Fruit fly (Drosophila melanogaster) whole organism, embryonic: ENCODE results near the gene Papss.

Experiments
- Abd-B ChIP-seq: fragments of 200-800 bp; sonication (Bioruptor generic); optimal IDR thresholded peaks from 2 replicates; lab custom pipeline; 2018; ENCODE audit warnings: missing biosample characterization, mild to moderate bottlenecking, missing genetic modification characterization, moderate library complexity
- Atf-2 ChIP-seq: fragments of 200-800 bp; sonication (Bioruptor generic); optimal IDR thresholded peaks from 2 replicates; lab custom pipeline; 2016; ENCODE audit warnings: missing biosample characterization, missing genetic modification characterization
- Bdp1 ChIP-seq: fragments of 200-800 bp; sonication (Bioruptor generic); optimal IDR thresholded peaks from 3 replicates; lab custom pipeline; 2016; ENCODE audit warnings: missing biosample characterization, missing genetic modification characterization
- CG13894 ChIP-seq: fragments of 200-800 bp; sonication (Bioruptor generic); optimal IDR thresholded peaks from 3 replicates; lab custom pipeline; 2018; ENCODE audit warnings: missing biosample characterization, mild to moderate bottlenecking, missing genetic modification characterization, moderate library complexity
- CG14710 ChIP-seq: fragments of 200-800 bp; sonication (Bioruptor generic); optimal IDR thresholded peaks from 3 replicates; lab custom pipeline; 2019; ENCODE audit warnings: missing biosample characterization, mild to moderate bottlenecking, missing genetic modification characterization, moderate library complexity
- CG15269 ChIP-seq: fragments of 200-800 bp; sonication (Bioruptor generic); optimal IDR thresholded peaks from 2 replicates; lab custom pipeline; 2018; ENCODE audit warnings: missing biosample characterization, mild to moderate bottlenecking, missing genetic modification characterization, moderate library complexity
- CG15514 ChIP-seq: fragments of 200-800 bp; sonication (Bioruptor generic); optimal IDR thresholded peaks from 3 replicates; lab custom pipeline; 2017; ENCODE audit warnings: missing biosample characterization, missing genetic modification characterization, mild to moderate bottlenecking, moderate library complexity, missing genetic modification reagents
- CG1602 ChIP-seq: fragments of 200-800 bp; sonication (Bioruptor generic); optimal IDR thresholded peaks from 3 replicates; lab custom pipeline; 2016; ENCODE audit warnings: missing biosample characterization, missing genetic modification characterization
- CG16813 ChIP-seq: fragments of 200-800 bp; sonication (Bioruptor generic); IDR thresholded peaks from 3 replicates; pipeline ENCODE4 v1.3.6; 2022; ENCODE audit warnings: missing biosample characterization, missing genetic modification characterization; ENCODE audit not compliant: partially characterized antibody
- CG17359 ChIP-seq: fragments of 200-800 bp; sonication (Bioruptor generic); optimal IDR thresholded peaks from 3 replicates; lab custom pipeline; 2018; ENCODE audit warnings: missing biosample characterization, mild to moderate bottlenecking, missing genetic modification characterization, moderate library complexity
- CG18011 ChIP-seq: fragments of 200-800 bp; sonication (Bioruptor generic); optimal IDR thresholded peaks from 2 replicates; lab custom pipeline; 2017; ENCODE audit warnings: missing biosample characterization, missing genetic modification characterization, mild to moderate bottlenecking, moderate library complexity, missing genotype
- CG2202 ChIP-seq: fragments of 200-800 bp; sonication (Bioruptor generic); optimal IDR thresholded peaks from 2 replicates; lab custom pipeline; 2018; ENCODE audit warnings: missing biosample characterization, mild to moderate bottlenecking, missing genetic modification characterization
- CG3407 ChIP-seq: fragments of 200-800 bp; sonication (Bioruptor generic); optimal IDR thresholded peaks from 2 replicates; lab custom pipeline; 2018; ENCODE audit warnings: missing biosample characterization, mild to moderate bottlenecking, missing genetic modification characterization
- CG42726 ChIP-seq: fragments of 200-800 bp; sonication (Bioruptor generic); IDR thresholded peaks from 2 replicates; pipeline ENCODE4 v1.3.6; 2022; ENCODE audit warnings: missing biosample characterization, missing genetic modification characterization; ENCODE audit not compliant: partially characterized antibody
- CG4360 ChIP-seq: fragments of 200-800 bp; sonication (Bioruptor generic); IDR thresholded peaks from 2 replicates; pipeline ENCODE4 v1.3.6; 2022; ENCODE audit warnings: missing biosample characterization, missing genetic modification characterization
- CG9797 ChIP-seq: fragments of 200-800 bp; sonication (Bioruptor generic); optimal IDR thresholded peaks from 3 replicates; lab custom pipeline; 2018; ENCODE audit warnings: missing biosample characterization, mild to moderate bottlenecking, missing genetic modification characterization
- CG9817 ChIP-seq: fragments of 200-800 bp; sonication (Bioruptor generic); optimal IDR thresholded peaks from 2 replicates; lab custom pipeline; 2018; ENCODE audit warnings: missing biosample characterization, mild to moderate bottlenecking, missing genetic modification characterization, moderate library complexity
- CrebB ChIP-seq: fragments of 200-800 bp; sonication (Bioruptor generic); optimal IDR thresholded peaks from 3 replicates; lab custom pipeline; 2018; ENCODE audit warnings: missing biosample characterization, mild to moderate bottlenecking, missing genetic modification characterization
- D19A ChIP-seq: fragments of 200-800 bp; optimal IDR thresholded peaks from 3 replicates; lab custom pipeline; 2019; ENCODE audit warnings: missing biosample characterization, mild to moderate bottlenecking, missing genetic modification characterization, moderate library complexity
- Dfd ChIP-seq, 2 experiments: fragments of >200 bp; optimal IDR thresholded peaks; 2 replicates each; lab custom pipeline; 2017; ENCODE audit warnings: missing biosample characterization in 2 of 2, missing genetic modification characterization in 2 of 2
- Dip2 ChIP-seq: fragments of 200-800 bp; sonication (Bioruptor generic); IDR thresholded peaks from 2 replicates; pipeline ENCODE4 v1.3.6; 2022; ENCODE audit warnings: missing biosample characterization, missing genetic modification characterization
- Drgx ChIP-seq: fragments of 200-800 bp; sonication (Bioruptor generic); IDR thresholded peaks from 2 replicates; pipeline ENCODE4 v1.3.6; 2022; ENCODE audit warnings: missing biosample characterization, missing genetic modification characterization
- Elba2 ChIP-seq: fragments of 200-800 bp; sonication (Bioruptor generic); optimal IDR thresholded peaks from 3 replicates; lab custom pipeline; 2016; ENCODE audit warnings: missing biosample characterization, missing genetic modification characterization
- H2.0 ChIP-seq: fragments of 200-800 bp; sonication (Bioruptor generic); IDR thresholded peaks from 2 replicates; pipeline ENCODE4 v1.3.6; 2022; ENCODE audit warnings: missing biosample characterization, missing genetic modification characterization
- HLHmδ ChIP-seq: fragments of 200-800 bp; sonication (Bioruptor generic); optimal IDR thresholded peaks from 2 replicates; lab custom pipeline; 2018; ENCODE audit warnings: missing biosample characterization, mild to moderate bottlenecking, missing genetic modification characterization, moderate library complexity
- Hand ChIP-seq: fragments of 200-800 bp; sonication (Bioruptor generic); optimal IDR thresholded peaks from 2 replicates; lab custom pipeline; 2017; ENCODE audit warnings: mild to moderate bottlenecking, missing biosample characterization, missing genetic modification reagents, missing genetic modification characterization
- Hr3 ChIP-seq: fragments of 200-800 bp; sonication (Bioruptor generic); optimal IDR thresholded peaks from 3 replicates; lab custom pipeline; 2016; ENCODE audit warnings: missing biosample characterization, missing genetic modification characterization
- Mrtf ChIP-seq: fragments of 200-800 bp; sonication (Bioruptor generic); IDR thresholded peaks from 3 replicates; pipeline ENCODE4 v1.3.6; 2022; ENCODE audit warnings: missing biosample characterization, missing genetic modification characterization
- NC2α ChIP-seq: fragments of 200-800 bp; sonication (Bioruptor generic); optimal IDR thresholded peaks from 2 replicates; lab custom pipeline; 2016; ENCODE audit warnings: missing biosample characterization, missing genetic modification characterization
- Rx ChIP-seq: fragments of 200-800 bp; sonication (Bioruptor generic); IDR thresholded peaks from 2 replicates; pipeline ENCODE4 v1.3.6; 2022; ENCODE audit warnings: missing biosample characterization, missing genetic modification characterization
- Side ChIP-seq: fragments of 200-800 bp; sonication (Bioruptor generic); optimal IDR thresholded peaks from 2 replicates; lab custom pipeline; 2016; ENCODE audit warnings: missing biosample characterization, missing genetic modification characterization
- Xrp1 ChIP-seq: fragments of 200-800 bp; sonication (Bioruptor generic); IDR thresholded peaks from 2 replicates; pipeline ENCODE4 v1.3.6; 2022; ENCODE audit warnings: missing biosample characterization, missing genetic modification characterization
- ara ChIP-seq: fragments of 200-800 bp; sonication (Bioruptor generic); IDR thresholded peaks from 2 replicates; pipeline ENCODE4 v1.3.6; 2022; ENCODE audit warnings: missing biosample characterization, missing genetic modification characterization
- ase ChIP-seq: fragments of 200-800 bp; sonication (Bioruptor generic); IDR thresholded peaks from 3 replicates; pipeline ENCODE4 v1.3.6; 2022; ENCODE audit warnings: missing biosample characterization, missing genetic modification characterization
- ash1 ChIP-seq: fragments of 200-800 bp; sonication (Bioruptor generic); optimal IDR thresholded peaks from 2 replicates; lab custom pipeline; 2018; ENCODE audit warnings: missing biosample characterization, mild to moderate bottlenecking, missing genetic modification characterization
- cas ChIP-seq: fragments of 200-800 bp; sonication (Bioruptor generic); IDR thresholded peaks from 2 replicates; pipeline ENCODE4 v1.3.6; 2022; ENCODE audit warnings: missing biosample characterization, missing genetic modification characterization
- dysf ChIP-seq: fragments of 200-800 bp; sonication (Bioruptor generic); IDR thresholded peaks from 3 replicates; pipeline ENCODE4 v1.3.6; 2022; ENCODE audit warnings: missing biosample characterization, missing genetic modification characterization
- esg ChIP-seq: fragments of 200-800 bp; sonication (Bioruptor generic); conservative IDR thresholded peaks from 2 replicates; pipeline ENCODE4 v1.3.6; 2022; ENCODE audit warnings: missing biosample characterization, missing genetic modification characterization
- fu2 ChIP-seq: fragments of 200-800 bp; sonication (Bioruptor generic); optimal IDR thresholded peaks from 2 replicates; lab custom pipeline; 2016; ENCODE audit warnings: missing biosample characterization, missing genetic modification characterization
- grau ChIP-seq: fragments of 200-800 bp; optimal IDR thresholded peaks from 3 replicates; lab custom pipeline; 2019; ENCODE audit warnings: missing biosample characterization, mild to moderate bottlenecking, missing genetic modification characterization, moderate library complexity
- nom ChIP-seq: fragments of 200-800 bp; sonication (Bioruptor generic); optimal IDR thresholded peaks from 2 replicates; lab custom pipeline; 2017; ENCODE audit warnings: missing biosample characterization, missing genetic modification characterization, mild to moderate bottlenecking, moderate library complexity, missing genetic modification reagents
- ro ChIP-seq: fragments of 200-800 bp; sonication (Bioruptor generic); IDR thresholded peaks from 2 replicates; pipeline ENCODE4 v1.3.6; 2022; ENCODE audit warnings: missing biosample characterization, missing genetic modification characterization
- run ChIP-seq: fragments of 200-800 bp; sonication (Bioruptor generic); optimal IDR thresholded peaks from 3 replicates; lab custom pipeline; 2018; ENCODE audit warnings: missing biosample characterization, mild to moderate bottlenecking, missing genetic modification characterization
- schlank ChIP-seq: fragments of 200-800 bp; sonication (Bioruptor generic); optimal IDR thresholded peaks from 2 replicates; lab custom pipeline; 2018; ENCODE audit warnings: missing biosample characterization, mild to moderate bottlenecking, missing genetic modification characterization
- sim ChIP-seq: fragments of 200-800 bp; sonication (Bioruptor generic); IDR thresholded peaks from 2 replicates; pipeline ENCODE4 v1.3.6; 2022; ENCODE audit warnings: missing biosample characterization, missing genetic modification characterization
- so ChIP-seq: fragments of 200-800 bp; sonication (Bioruptor generic); IDR thresholded peaks from 3 replicates; pipeline ENCODE4 v1.3.6; 2022; ENCODE audit warnings: missing biosample characterization, missing genetic modification characterization
- sr ChIP-seq: fragments of 200-800 bp; sonication (Bioruptor generic); IDR thresholded peaks from 3 replicates; pipeline ENCODE4 v1.3.6; 2022; ENCODE audit warnings: missing biosample characterization, missing genetic modification characterization
- vvl ChIP-seq: fragments of 200-800 bp; sonication (Bioruptor generic); IDR thresholded peaks from 2 replicates; pipeline ENCODE4 v1.3.6; 2022; ENCODE audit warnings: missing biosample characterization, missing genetic modification characterization
- zfh2 ChIP-seq: fragments of 200-800 bp; sonication (Bioruptor generic); optimal IDR thresholded peaks from 2 replicates; lab custom pipeline; 2016; ENCODE audit warnings: missing biosample characterization, missing genetic modification characterization

Papss gene

DNA sequence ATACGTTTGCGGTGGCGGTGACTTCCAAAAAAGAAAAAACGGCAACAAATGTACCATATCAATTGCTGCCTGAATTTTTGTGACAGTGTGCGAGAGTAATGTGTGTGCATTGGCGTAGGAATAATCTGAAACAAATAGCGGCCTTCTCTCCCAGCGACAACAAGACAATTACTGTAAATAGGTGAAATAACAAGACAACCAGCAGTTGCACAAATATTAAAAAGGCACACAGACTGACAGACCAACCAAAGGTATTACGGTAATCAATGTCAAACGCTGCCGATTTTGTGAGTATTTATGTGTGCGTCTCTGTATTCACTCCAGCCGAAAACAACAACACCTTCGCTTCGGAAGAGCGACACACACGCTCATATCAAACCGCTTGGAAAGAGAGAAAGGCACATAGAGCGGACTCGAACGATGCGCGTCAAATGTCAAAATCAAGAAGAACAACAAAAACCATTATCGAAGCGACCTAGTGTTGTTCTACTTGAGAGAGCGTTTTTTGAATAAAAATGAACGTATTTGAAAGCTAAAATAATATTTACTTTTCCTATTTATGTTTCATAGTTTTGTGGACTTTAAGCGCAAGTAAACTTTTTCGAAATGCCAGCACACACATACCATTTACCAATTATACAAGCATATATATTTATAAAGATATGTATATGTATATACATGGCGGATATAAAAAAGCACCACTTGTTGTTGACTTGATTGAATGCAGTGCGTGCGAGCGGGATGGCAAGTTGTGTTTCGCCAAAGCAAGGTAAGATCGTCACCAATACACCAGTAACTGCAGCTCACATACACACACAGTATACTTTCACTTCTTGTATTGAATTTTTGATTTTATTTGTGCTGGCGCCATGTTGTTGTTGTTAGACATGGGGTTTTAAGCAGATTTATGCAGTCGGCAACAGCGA is 62.0 kb downstream of the Papss start (continued):
- peak; percentile 66 for TF ChIP-seq HLHmδ (GFP tag; lab: Kevin White, UChicago)
- TF ChIP-seq Hand (GFP tag; lab: Kevin White, UChicago), result no peak
- no peak for TF ChIP-seq esg (GFP tag; lab: Robert Waterston, UW)
- no peak for TF ChIP-seq ro (GFP tag; lab: Robert Waterston, UW)
- peak; percentile 82 for TF ChIP-seq CG4360 (GFP tag; lab: Robert Waterston, UW)
- TF ChIP-seq zfh2 (GFP tag; lab: Kevin White, UChicago), result no peak
- TF ChIP-seq CG16813 (GFP tag; lab: Robert Waterston, UW), result no peak
- peak; percentile 12 for TF ChIP-seq NC2α (GFP tag; lab: Kevin White, UChicago)
- peak; percentile 66; the same call in 1 of the 2 replicates for TF ChIP-seq sim (GFP tag; lab: Robert Waterston, UW)
- TF ChIP-seq CG13894, result peak; percentile 10
- 0 out of 3 replicates have a peak, but pooled peaks have one; percentile 23 for TF ChIP-seq ase (GFP tag; lab: Robert Waterston, UW)
- peak; percentile 73 for TF ChIP-seq vvl (GFP tag; lab: Robert Waterston, UW)
- TF ChIP-seq Abd-B (GFP tag; lab: Kevin White, UChicago), result no peak
- TF ChIP-seq CG14710 (tag; lab: Kevin White, UChicago), result peak; percentile 58
- peak; percentile 84 for TF ChIP-seq CrebB
- TF ChIP-seq Side (GFP tag; lab: Kevin White, UChicago), result peak; percentile 74
- peak; percentile 79 for TF ChIP-seq schlank (tag; lab: Kevin White, UChicago)
- peak; percentile 34 for TF ChIP-seq CG9797
- TF ChIP-seq CG18011 (GFP tag; lab: Kevin White, UChicago), result peak; percentile 33
- peak; percentile 20 for TF ChIP-seq grau (tag; lab: Kevin White, UChicago)
- TF ChIP-seq Drgx (GFP tag; lab: Robert Waterston, UW), result no peak
- peak; percentile 73 for TF ChIP-seq CG15514 (GFP tag; lab: Kevin White, UChicago)
- TF ChIP-seq so (GFP tag; lab: Robert Waterston, UW), result peak; percentile 64; the same call in 2 of the 3 replicates
- TF ChIP-seq H2.0, result peak; percentile 22; the same call in 1 of the 2 replicates
- TF ChIP-seq CG15269, result peak; percentile 52
- peak; percentile 49 for TF ChIP-seq Atf-2 (GFP tag; lab: Kevin White, UChicago)
- peak; percentile 35; the same call in 1 of the 3 replicates for TF ChIP-seq dysf (GFP tag; lab: Robert Waterston, UW)
- TF ChIP-seq Elba2 (GFP tag; lab: Kevin White, UChicago), result no peak
- TF ChIP-seq CG3407 (GFP tag; lab: Kevin White, UChicago), result peak; percentile 86
- TF ChIP-seq CG2202 (tag; lab: Kevin White, UChicago), result peak; percentile 71
- TF ChIP-seq Dip2, result no peak
- no peak for TF ChIP-seq Rx
- no peak for TF ChIP-seq cas (GFP tag; lab: Robert Waterston, UW)
- no peak for TF ChIP-seq nom (GFP tag; lab: Kevin White, UChicago)
- TF ChIP-seq Mrtf, result peak; percentile 49; the same call in 1 of the 3 replicates
- peak; percentile 9 for TF ChIP-seq D19A (tag; lab: Kevin White, UChicago)
- peak; percentile 32 for TF ChIP-seq ash1 (GFP tag; lab: Kevin White, UChicago)
- no peak for TF ChIP-seq CG1602 (GFP tag; lab: Kevin White, UChicago)
- peak; percentile 10 for TF ChIP-seq Bdp1 (GFP tag; lab: Kevin White, UChicago)
- TF ChIP-seq Xrp1, result peak; percentile 78
- TF ChIP-seq fu2 (GFP tag; lab: Kevin White, UChicago), result peak; percentile 13
- TF ChIP-seq Hr3 (GFP tag; lab: Kevin White, UChicago), result no peak
- no peak for TF ChIP-seq CG42726 (GFP tag; lab: Robert Waterston, UW)
- no peak for TF ChIP-seq run (tag; lab: Kevin White, UChicago)
- TF ChIP-seq Dfd (GFP tag; optimal IDR thresholded peaks at IDR 0.05; lab: Kevin White, UChicago), result no peak
- peak; percentile 48 for TF ChIP-seq ara (GFP tag; lab: Robert Waterston, UW)
- TF ChIP-seq CG17359, result peak; percentile 63
- TF ChIP-seq sr (GFP tag; lab: Robert Waterston, UW), result peak; percentile 62; the same call in 1 of the 3 replicates
- peak; percentile 42 for TF ChIP-seq CG9817 (tag; lab: Kevin White, UChicago)
